Worm (Caenorhabditis elegans): ENCODE results near the gene Y6E2A.5.

ce11 chrV:15715636-15716035 lies 2.8 kb downstream of the Y6E2A.5 start:
- TF ChIP-seq hlh-15 (tag; optimal IDR thresholded peaks at IDR 0.05) = no peak
- TF ChIP-seq fkh-10 (GFP tag; optimal IDR thresholded peaks at IDR 0.05) = no peak
- TF ChIP-seq hlh-30 (tag; optimal IDR thresholded peaks at IDR 0.05; ENCODE audit: insufficient read depth) = no peak
- TF ChIP-seq sox-4 (tag; optimal IDR thresholded peaks at IDR 0.05) = no peak
- TF ChIP-seq fax-1 (tag; optimal IDR thresholded peaks at IDR 0.05) = no peak
- TF ChIP-seq ceh-31 (tag; optimal IDR thresholded peaks at IDR 0.05) = no peak
- no peak for TF ChIP-seq nhr-11 (tag; optimal IDR thresholded peaks at IDR 0.05)
- no peak for TF ChIP-seq ama-1 (optimal IDR thresholded peaks at IDR 0.05)
- no peak for TF ChIP-seq pqm-1 (tag; optimal IDR thresholded peaks at IDR 0.05)
- no peak for TF ChIP-seq odd-2 (tag; optimal IDR thresholded peaks at IDR 0.05)
- TF ChIP-seq elt-2 (tag; optimal IDR thresholded peaks at IDR 0.05) = no peak
- no peak for TF ChIP-seq F13H6.1 (tag; optimal IDR thresholded peaks at IDR 0.05)
- no peak for TF ChIP-seq tbx-2 (tag; optimal IDR thresholded peaks at IDR 0.05)
- no peak for TF ChIP-seq C08G9.2 (tag; optimal IDR thresholded peaks at IDR 0.05)
